Fruit fly (Drosophila melanogaster): ENCODE data around the gene Pi4KIIIalpha.

DNA sequence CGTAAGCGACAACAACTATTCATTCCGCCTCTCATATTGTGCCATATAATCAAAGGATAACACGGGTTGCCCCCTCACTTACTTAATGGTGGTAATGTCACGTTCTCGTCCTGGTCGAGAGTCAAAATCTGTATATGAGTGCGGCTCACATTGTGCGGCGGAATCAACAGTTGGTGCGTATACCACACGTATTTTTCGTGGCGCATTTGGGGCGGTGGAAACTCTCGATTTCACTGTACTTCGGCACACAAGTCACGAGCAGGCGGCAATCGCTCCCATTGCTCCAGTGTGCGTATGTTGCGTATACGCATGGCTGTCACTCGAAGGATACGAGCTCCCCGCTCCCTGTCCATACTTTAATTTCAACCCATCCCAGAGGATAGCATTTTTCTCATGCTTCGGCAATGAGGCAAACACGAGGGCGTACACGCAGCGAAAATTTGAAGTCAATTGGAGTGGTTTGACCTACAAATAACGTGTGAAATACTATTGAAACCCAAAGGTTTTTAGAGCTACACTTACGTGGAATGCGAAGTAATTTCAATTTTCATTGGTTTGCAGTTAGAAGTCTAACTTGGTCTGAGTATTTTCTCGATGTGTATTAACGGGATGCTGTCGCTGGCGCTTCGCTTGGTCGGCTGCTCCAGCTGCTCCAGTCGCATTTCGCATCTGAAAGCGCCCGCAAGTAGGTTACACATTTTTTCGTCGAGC lies 42.7 kb upstream of the Pi4KIIIalpha start:
- no peak for TF ChIP-seq Abd-B (GFP tag; optimal IDR thresholded peaks at IDR 0.05)
- TF ChIP-seq GATAd (GFP tag; optimal IDR thresholded peaks at IDR 0.05) = no peak
- TF ChIP-seq h (GFP tag; optimal IDR thresholded peaks at IDR 0.05) = peak; percentile 38
- TF ChIP-seq sv (GFP tag; optimal IDR thresholded peaks at IDR 0.05) = peak; percentile 58
- no peak for TF ChIP-seq Jra (GFP tag; optimal IDR thresholded peaks at IDR 0.05)
- no peak for TF ChIP-seq tai (GFP tag; optimal IDR thresholded peaks at IDR 0.05)
- no peak for TF ChIP-seq Dif (GFP tag; optimal IDR thresholded peaks at IDR 0.05; ENCODE audit: partially characterized antibody)
- TF ChIP-seq brk (GFP tag; optimal IDR thresholded peaks at IDR 0.05) = no peak

Measured in whole organism, wandering third instar larva.